Worm (Caenorhabditis elegans) whole organism, L3 larva: Measurements from ENCODE around the gene npr-35.

Experiments used
- ZK546.5 ChIP-seq: sonication (generic microtip); optimal IDR thresholded peaks from 2 replicates; lab custom pipeline; 2017; ENCODE audit warnings: missing biosample characterization, missing genetic modification characterization
- daf-12 ChIP-seq: fragments of 150-350 bp; optimal IDR thresholded peaks from 2 replicates; lab custom pipeline; 2014; ENCODE audit warnings: missing biosample characterization, missing genetic modification reagents, missing genetic modification characterization
- egl-27 ChIP-seq: sonication (generic microtip); optimal IDR thresholded peaks from 4 replicates; lab custom pipeline; 2017; ENCODE audit warnings: missing biosample characterization, missing genetic modification reagents, missing genetic modification characterization
- mdl-1 ChIP-seq: fragments of 150-350 bp; optimal IDR thresholded peaks from 2 replicates; lab custom pipeline; 2014; ENCODE audit warnings: missing biosample characterization, missing genetic modification characterization
- nfya-1 ChIP-seq: sonication (generic microtip); optimal IDR thresholded peaks from 2 replicates; lab custom pipeline; 2017; ENCODE audit warnings: missing genetic modification characterization, mild to moderate bottlenecking, missing compliant biosample characterization, antibody characterized with exemption, moderate library complexity; ENCODE audit not compliant: insufficient read depth
- nhr-11 ChIP-seq: fragments of 150-350 bp; optimal IDR thresholded peaks from 2 replicates; lab custom pipeline; 2014; ENCODE audit warnings: missing biosample characterization, missing genetic modification characterization
- nhr-76 ChIP-seq: fragments of 150-350 bp; sonication (generic microtip); optimal IDR thresholded peaks from 5 replicates; lab custom pipeline; 2014; ENCODE audit warnings: missing biosample characterization, missing genetic modification characterization
- nhr-77 ChIP-seq: fragments of 150-350 bp; optimal IDR thresholded peaks from 2 replicates; lab custom pipeline; 2014; ENCODE audit warnings: missing biosample characterization, missing genetic modification characterization
- skn-1 ChIP-seq: fragments of 150-350 bp; optimal IDR thresholded peaks from 2 replicates; lab custom pipeline; 2014; ENCODE audit warnings: missing biosample characterization, missing genetic modification characterization
- zag-1 ChIP-seq: fragments of 150-350 bp; optimal IDR thresholded peaks from 2 replicates; lab custom pipeline; 2014; ENCODE audit warnings: missing biosample characterization, missing genetic modification characterization

- TF ChIP-seq skn-1 (tag; lab: Kevin White, UChicago) (no peak), nhr-11 (tag; lab: Kevin White, UChicago) (no peak), nfya-1 (tag; lab: Kevin White, UChicago) (no peak), ZK546.5 (tag; lab: Kevin White, UChicago) (no peak), nhr-76 (tag; lab: Kevin White, UChicago) (no peak), mdl-1 (tag; lab: Kevin White, UChicago) (no peak), daf-12 (tag; lab: Kevin White, UChicago) (no peak), egl-27 (tag; lab: Kevin White, UChicago) (no peak), zag-1 (tag; lab: Kevin White, UChicago) (no peak), nhr-77 (no peak)
Measured at ce11 chrIV:7754114-7754513, 10.5 kb downstream of the npr-35 start.
